Fruit fly (Drosophila melanogaster): Measurements from ENCODE around the gene CG7768.

CG7768 gene

dm6 chr3L:14174197-14174596, 43.8 kb upstream of the CG7768 start (continued):
- TF ChIP-seq CG34376 (GFP tag; optimal IDR thresholded peaks at IDR 0.05) (peak; percentile 55), grn (GFP tag; optimal IDR thresholded peaks at IDR 0.05) (no peak), CG10147 (GFP tag; optimal IDR thresholded peaks at IDR 0.05) (peak; percentile 69), gce (GFP tag; IDR thresholded peaks at IDR 0.05) (peak; percentile 33; the same call in 1 of the 3 replicates), CG6254 (GFP tag; optimal IDR thresholded peaks at IDR 0.05) (peak; percentile 50), bab2 (GFP tag; optimal IDR thresholded peaks at IDR 0.05) (peak; percentile 60), fd64A (GFP tag; optimal IDR thresholded peaks at IDR 0.05) (peak; percentile 73), Adf1 (GFP tag; IDR thresholded peaks at IDR 0.05) (peak; percentile 28; the same call in 1 of the 2 replicates), CG15696 (tag; optimal IDR thresholded peaks at IDR 0.05) (peak; percentile 82), tio (GFP tag; optimal IDR thresholded peaks at IDR 0.05) (peak; percentile 29), CG2889 (GFP tag; IDR thresholded peaks at IDR 0.05) (no peak), Oli (tag; optimal IDR thresholded peaks at IDR 0.05) (peak; percentile 29), CG3847 (GFP tag; IDR thresholded peaks at IDR 0.05) (no peak), C15 (GFP tag; IDR thresholded peaks at IDR 0.05) (no peak; the same call in 2 of the 3 replicates), pros (GFP tag; optimal IDR thresholded peaks at IDR 0.05) (no peak), CTCF (GFP tag; optimal IDR thresholded peaks at IDR 0.05) (peak; percentile 14), B-H2 (GFP tag; optimal IDR thresholded peaks at IDR 0.05) (peak; percentile 58), CG32767 (GFP tag; IDR thresholded peaks at IDR 0.05) (no peak), z (GFP tag; IDR thresholded peaks at IDR 0.05) (no peak), CG14860 (GFP tag; IDR thresholded peaks at IDR 0.05; ENCODE audit: partially characterized antibody) (no peak), eve (GFP tag; optimal IDR thresholded peaks at IDR 0.05) (no peak), CG14441 (GFP tag; IDR thresholded peaks at IDR 0.05) (0 out of 2 replicates have a peak, but pooled peaks have one; percentile 12), CG12391 (tag; optimal IDR thresholded peaks at IDR 0.05) (peak; percentile 53), ase (GFP tag; IDR thresholded peaks at IDR 0.05) (no peak), fd3F (GFP tag; optimal IDR thresholded peaks at IDR 0.05) (peak; percentile 78), CG17328 (GFP tag; IDR thresholded peaks at IDR 0.05) (peak; percentile 51), chif (GFP tag; optimal IDR thresholded peaks at IDR 0.05) (peak; percentile 22 to 74), hkb (optimal IDR thresholded peaks at IDR 0.05) (no peak), hkb (GFP tag; IDR thresholded peaks at IDR 0.05) (peak; percentile 80), Fer2 (tag; optimal IDR thresholded peaks at IDR 0.05) (peak; percentile 21), CG7745 (tag; optimal IDR thresholded peaks at IDR 0.05) (peak; percentile 52), aop (GFP tag; IDR thresholded peaks at IDR 0.05) (no peak), hbn (GFP tag; IDR thresholded peaks at IDR 0.05; ENCODE audit: partially characterized antibody) (no peak), gsb (GFP tag; IDR thresholded peaks at IDR 0.05) (no peak), Neu2 (GFP tag; optimal IDR thresholded peaks at IDR 0.05; ENCODE audit: borderline replicate concordance) (no peak), peb (GFP tag; IDR thresholded peaks at IDR 0.05) (no peak), Ada2b (GFP tag; IDR thresholded peaks at IDR 0.05) (no peak; the same call in 1 of the 2 replicates), kni (GFP tag; optimal IDR thresholded peaks at IDR 0.05) (peak; percentile 47), Atf-2 (GFP tag; optimal IDR thresholded peaks at IDR 0.05) (peak; percentile 23), stc (GFP tag; IDR thresholded peaks at IDR 0.05) (peak; percentile 8; the same call in 1 of the 2 replicates), toy (GFP tag; IDR thresholded peaks at IDR 0.05) (no peak), sc (optimal IDR thresholded peaks at IDR 0.05) (no peak), sc (GFP tag; optimal IDR thresholded peaks at IDR 0.05) (peak; percentile 37), CG12659 (GFP tag; optimal IDR thresholded peaks at IDR 0.05) (peak; percentile 91), HHEX (GFP tag; optimal IDR thresholded peaks at IDR 0.05) (peak; percentile 56), Atf3 (GFP tag; optimal IDR thresholded peaks at IDR 0.05) (peak; percentile 12), Bteb2 (GFP tag; optimal IDR thresholded peaks at IDR 0.05) (peak; percentile 43), otp (GFP tag; IDR thresholded peaks at IDR 0.05) (peak; percentile 72; the same call in 2 of the 3 replicates), CG16815 (GFP tag; optimal IDR thresholded peaks at IDR 0.05) (no peak), row (GFP tag; IDR thresholded peaks at IDR 0.05) (no peak), ssp (GFP tag; IDR thresholded peaks at IDR 0.05) (no peak), Nf-YB (GFP tag; optimal IDR thresholded peaks at IDR 0.05) (peak; percentile 56)

All from whole organism, embryonic.